Worm (Caenorhabditis elegans) whole organism, midembryonic: ENCODE data around the gene F53F4.2.

Experiments
- T22C8.4 ChIP-seq: fragments of 200-800 bp; sonication (Bioruptor generic); IDR thresholded peaks from 2 replicates; pipeline ENCODE4 v1.3.6; 2022; ENCODE audit warnings: missing genetic modification characterization, missing compliant biosample characterization
- cog-1 ChIP-seq: sonication (generic microtip); optimal IDR thresholded peaks from 2 replicates; lab custom pipeline; 2016; ENCODE audit warnings: missing genetic modification characterization, missing compliant biosample characterization
- flt-1 ChIP-seq: fragments of 200-800 bp; sonication (Bioruptor generic); IDR thresholded peaks from 2 replicates; pipeline ENCODE4 v1.3.6; 2022; ENCODE audit warnings: missing genetic modification characterization, missing compliant biosample characterization
- klf-2 ChIP-seq: fragments of 200-800 bp; sonication (Bioruptor generic); conservative IDR thresholded peaks from 2 replicates; pipeline ENCODE4 v1.3.6; 2022; ENCODE audit warnings: missing genetic modification reagents, missing genetic modification characterization, missing compliant biosample characterization
- med-1 ChIP-seq: sonication (generic microtip); optimal IDR thresholded peaks from 2 replicates; lab custom pipeline; 2017; ENCODE audit warnings: missing genetic modification characterization, mild to moderate bottlenecking, missing compliant biosample characterization, antibody characterized with exemption, missing genetic modification reagents; ENCODE audit not compliant: insufficient read depth
- ref-1 ChIP-seq: fragments of 200-800 bp; sonication (Bioruptor generic); conservative IDR thresholded peaks from 2 replicates; pipeline ENCODE4 v1.3.6; 2022; ENCODE audit warnings: missing genetic modification reagents, missing genetic modification characterization, missing compliant biosample characterization
- tab-1 ChIP-seq: fragments of 200-800 bp; sonication (Bioruptor generic); IDR thresholded peaks from 2 replicates; pipeline ENCODE4 v1.3.6; 2022; ENCODE audit warnings: missing genetic modification characterization, missing compliant biosample characterization
- ztf-23 ChIP-seq: fragments of 200-800 bp; sonication (Bioruptor generic); IDR thresholded peaks from 2 replicates; pipeline ENCODE4 v1.3.6; 2022; ENCODE audit warnings: missing genetic modification reagents, missing genetic modification characterization, missing compliant biosample characterization
- ztf-29 ChIP-seq: fragments of 200-800 bp; sonication (Bioruptor generic); IDR thresholded peaks from 2 replicates; pipeline ENCODE4 v1.3.6; 2022; ENCODE audit warnings: missing genetic modification reagents, missing genetic modification characterization, missing compliant biosample characterization

Gene F53F4.2

ce11 chrV:13620676-13621075 lies 31.3 kb upstream of the F53F4.2 start, which contains the start of gene F53F4.15:
F53F4.15 (plus strand) TSS chrV:13620976.
- no peak for TF ChIP-seq T22C8.4
- no peak for TF ChIP-seq klf-2
- no peak for TF ChIP-seq med-1 (GFP tag; lab: Kevin White, UChicago)
- no peak for TF ChIP-seq ztf-29 (GFP tag; lab: Robert Waterston, UW)
- no peak for TF ChIP-seq tab-1 (GFP tag; lab: Robert Waterston, UW)
- TF ChIP-seq cog-1 (tag; lab: Kevin White, UChicago): no peak

ce11 chrV:13619752-13620151 lies 30.4 kb upstream of the F53F4.2 start, which contains the start of gene srd-11:
srd-11 (minus strand) TSS chrV:13619852.
- TF ChIP-seq tab-1 (GFP tag; lab: Robert Waterston, UW) (no peak), ztf-23 (GFP tag; lab: Robert Waterston, UW) (no peak), med-1 (GFP tag; lab: Kevin White, UChicago) (no peak), ref-1 (GFP tag; lab: Robert Waterston, UW) (no peak), cog-1 (tag; lab: Kevin White, UChicago) (no peak), ztf-29 (GFP tag; lab: Robert Waterston, UW) (no peak)

ce11 chrV:13613870-13614269 lies 24.5 kb upstream of the F53F4.2 start, which contains the start of gene F53F4.7:
F53F4.7 (minus strand) TSS chrV:13613970.
- TF ChIP-seq ref-1 (GFP tag; lab: Robert Waterston, UW): no peak
- no peak for TF ChIP-seq flt-1 (GFP tag; lab: Robert Waterston, UW)
- TF ChIP-seq med-1 (GFP tag; lab: Kevin White, UChicago): no peak
- no peak for TF ChIP-seq ztf-23 (GFP tag; lab: Robert Waterston, UW)
- no peak for TF ChIP-seq klf-2
- TF ChIP-seq tab-1 (GFP tag; lab: Robert Waterston, UW): no peak
- no peak for TF ChIP-seq ztf-29 (GFP tag; lab: Robert Waterston, UW)
- no peak for TF ChIP-seq T22C8.4
- TF ChIP-seq cog-1 (tag; lab: Kevin White, UChicago): no peak

ce11 chrV:13611782-13612181 lies 22.4 kb upstream of the F53F4.2 start, which contains the start of gene spig-9:
spig-9 (minus strand) TSS chrV:13611882.
- TF ChIP-seq T22C8.4 (no peak), flt-1 (GFP tag; lab: Robert Waterston, UW) (no peak), cog-1 (tag; lab: Kevin White, UChicago) (no peak), tab-1 (GFP tag; lab: Robert Waterston, UW) (no peak), ztf-23 (GFP tag; lab: Robert Waterston, UW) (no peak), ref-1 (GFP tag; lab: Robert Waterston, UW) (no peak), ztf-29 (GFP tag; lab: Robert Waterston, UW) (no peak), klf-2 (no peak), med-1 (GFP tag; lab: Kevin White, UChicago) (no peak)

- TF ChIP-seq ref-1 (GFP tag; lab: Robert Waterston, UW): no peak
These were observed 20.4 kb upstream of the F53F4.2 start for ce11 chrV:13609806-13610205.

- TF ChIP-seq med-1 (GFP tag; lab: Kevin White, UChicago) (no peak), tab-1 (GFP tag; lab: Robert Waterston, UW) (no peak), cog-1 (tag; lab: Kevin White, UChicago) (no peak), flt-1 (GFP tag; lab: Robert Waterston, UW) (no peak), klf-2 (no peak), T22C8.4 (no peak), ztf-29 (GFP tag; lab: Robert Waterston, UW) (no peak), ztf-23 (GFP tag; lab: Robert Waterston, UW) (no peak), ref-1 (GFP tag; lab: Robert Waterston, UW) (no peak)
These were observed 19.1 kb upstream of the F53F4.2 start for ce11 chrV:13608486-13608885.

- TF ChIP-seq klf-2: no peak
- no peak for TF ChIP-seq T22C8.4
- no peak for TF ChIP-seq cog-1 (tag; lab: Kevin White, UChicago)
- TF ChIP-seq ztf-23 (GFP tag; lab: Robert Waterston, UW): no peak
- no peak for TF ChIP-seq tab-1 (GFP tag; lab: Robert Waterston, UW)
- no peak for TF ChIP-seq med-1 (GFP tag; lab: Kevin White, UChicago)
- TF ChIP-seq flt-1 (GFP tag; lab: Robert Waterston, UW): no peak
- TF ChIP-seq ztf-29 (GFP tag; lab: Robert Waterston, UW): no peak
- no peak for TF ChIP-seq ref-1 (GFP tag; lab: Robert Waterston, UW)
These were observed 17.4 kb upstream of the F53F4.2 start, which contains the start of gene fmo-4 for ce11 chrV:13606651-13607242. fmo-4 (minus strand) TSS chrV:13606701.

- TF ChIP-seq ref-1 (GFP tag; lab: Robert Waterston, UW): no peak
- no peak for TF ChIP-seq klf-2
- TF ChIP-seq ztf-29 (GFP tag; lab: Robert Waterston, UW): no peak
- no peak for TF ChIP-seq ztf-23 (GFP tag; lab: Robert Waterston, UW)
- no peak for TF ChIP-seq tab-1 (GFP tag; lab: Robert Waterston, UW)
- TF ChIP-seq T22C8.4: no peak
- TF ChIP-seq flt-1 (GFP tag; lab: Robert Waterston, UW): no peak
- no peak for TF ChIP-seq cog-1 (tag; lab: Kevin White, UChicago)
- TF ChIP-seq med-1 (GFP tag; lab: Kevin White, UChicago): no peak
These were observed 11.5 kb upstream of the F53F4.2 start, which contains the start of gene rdy-2 for ce11 chrV:13600882-13601281. rdy-2 (minus strand) TSS chrV:13600982.

- TF ChIP-seq ztf-23 (GFP tag; lab: Robert Waterston, UW) (no peak), T22C8.4 (no peak), tab-1 (GFP tag; lab: Robert Waterston, UW) (no peak), ref-1 (GFP tag; lab: Robert Waterston, UW) (no peak)
These were observed 9.0 kb upstream of the F53F4.2 start for ce11 chrV:13598370-13598769.

- TF ChIP-seq klf-2 (no peak), ztf-29 (GFP tag; lab: Robert Waterston, UW) (no peak), tab-1 (GFP tag; lab: Robert Waterston, UW) (no peak), ztf-23 (GFP tag; lab: Robert Waterston, UW) (no peak)
These were observed 3.7 kb upstream of the F53F4.2 start, which contains the start of gene F53F4.4 for ce11 chrV:13593083-13593482. F53F4.4 (plus strand) TSS chrV:13593383.
